Fruit fly (Drosophila melanogaster) whole organism, embryonic: ENCODE data around the gene c12.1.
A peak's percentile ranks its signal among the peaks of the same experiment; 100 is the strongest.

ENCODE experiments used
- CG11695 ChIP-seq: fragments of 200-800 bp; sonication (Bioruptor generic); IDR thresholded peaks from 3 replicates; pipeline ENCODE4 v1.3.6; 2022; ENCODE audit warnings: missing biosample characterization, missing genetic modification characterization
- CG11696 ChIP-seq: fragments of 200-800 bp; sonication (Bioruptor generic); IDR thresholded peaks from 2 replicates; pipeline ENCODE4 v1.3.6; 2022; ENCODE audit warnings: missing biosample characterization, missing genetic modification characterization
- CG12769 ChIP-seq: fragments of 200-800 bp; sonication (Bioruptor generic); optimal IDR thresholded peaks from 2 replicates; lab custom pipeline; 2019; ENCODE audit warnings: missing biosample characterization, mild to moderate bottlenecking, missing genetic modification characterization, moderate library complexity
- CG12942 ChIP-seq: fragments of 200-800 bp; sonication (Bioruptor generic); optimal IDR thresholded peaks from 3 replicates; lab custom pipeline; 2016; ENCODE audit warnings: missing biosample characterization, missing genetic modification characterization
- CG17612 ChIP-seq: fragments of 200-800 bp; sonication (Bioruptor generic); IDR thresholded peaks from 2 replicates; pipeline ENCODE4 v1.3.6; 2022; ENCODE audit warnings: missing biosample characterization, missing genetic modification characterization
- CG1792 ChIP-seq: fragments of 200-800 bp; sonication (Bioruptor generic); optimal IDR thresholded peaks from 2 replicates; lab custom pipeline; 2016; ENCODE audit warnings: missing biosample characterization, missing genetic modification characterization
- CG1832 ChIP-seq: fragments of 200-800 bp; sonication (Bioruptor generic); optimal IDR thresholded peaks from 2 replicates; lab custom pipeline; 2017; ENCODE audit warnings: missing biosample characterization, mild to moderate bottlenecking, missing genetic modification characterization, inconsistent platforms
- CG2129 ChIP-seq: fragments of 200-800 bp; sonication (Bioruptor generic); IDR thresholded peaks from 2 replicates; pipeline ENCODE4 v1.3.6; 2022; ENCODE audit warnings: missing biosample characterization, missing genetic modification characterization; ENCODE audit not compliant: partially characterized antibody
- CG30020 ChIP-seq: fragments of 200-800 bp; optimal IDR thresholded peaks from 2 replicates; lab custom pipeline; 2019; ENCODE audit warnings: missing biosample characterization, mild to moderate bottlenecking, missing genetic modification characterization, moderate library complexity
- CG32532 ChIP-seq: fragments of 200-800 bp; sonication (Bioruptor generic); IDR thresholded peaks from 2 replicates; pipeline ENCODE4 v1.3.6; 2022; ENCODE audit warnings: missing biosample characterization, missing genetic modification characterization
- CG5180 ChIP-seq: fragments of 200-800 bp; sonication (Bioruptor generic); optimal IDR thresholded peaks from 3 replicates; lab custom pipeline; 2017; ENCODE audit warnings: missing biosample characterization, missing genetic modification characterization, mild to moderate bottlenecking, moderate library complexity, missing genetic modification reagents
- CG7372 ChIP-seq: fragments of 200-800 bp; sonication (Bioruptor generic); IDR thresholded peaks from 2 replicates; pipeline ENCODE4 v1.3.6; 2022; ENCODE audit warnings: missing biosample characterization, missing genetic modification characterization
- CG7839 ChIP-seq: fragments of 200-800 bp; sonication (Bioruptor generic); optimal IDR thresholded peaks from 3 replicates; lab custom pipeline; 2018; ENCODE audit warnings: missing biosample characterization, mild to moderate bottlenecking, missing genetic modification characterization, moderate library complexity
- CG7963 ChIP-seq: fragments of 200-800 bp; sonication (Bioruptor generic); IDR thresholded peaks from 3 replicates; pipeline ENCODE4 v1.3.6; 2022; ENCODE audit warnings: missing biosample characterization, missing genetic modification characterization; ENCODE audit not compliant: partially characterized antibody
- CG8388 ChIP-seq: fragments of 200-800 bp; sonication (Bioruptor generic); optimal IDR thresholded peaks from 2 replicates; lab custom pipeline; 2019; ENCODE audit warnings: missing biosample characterization, mild to moderate bottlenecking, missing genetic modification characterization, moderate library complexity
- Chrac-16 ChIP-seq: fragments of 200-800 bp; sonication (Bioruptor generic); optimal IDR thresholded peaks from 3 replicates; lab custom pipeline; 2016; ENCODE audit warnings: missing biosample characterization, missing genetic modification characterization
- Dfd ChIP-seq, 2 experiments: fragments of >200 bp; optimal IDR thresholded peaks; 2 replicates each; lab custom pipeline; 2017; ENCODE audit warnings: missing biosample characterization in 2 of 2, missing genetic modification characterization in 2 of 2
- E2f2 ChIP-seq: fragments of 200-800 bp; sonication (Bioruptor generic); IDR thresholded peaks from 2 replicates; pipeline ENCODE4 v1.3.6; 2022; ENCODE audit warnings: missing biosample characterization, missing genetic modification characterization
- Fer3 ChIP-seq: fragments of 200-800 bp; sonication (Bioruptor generic); optimal IDR thresholded peaks from 2 replicates; lab custom pipeline; 2018; ENCODE audit warnings: missing biosample characterization, mild to moderate bottlenecking, missing genetic modification characterization, moderate library complexity
- Hey ChIP-seq: fragments of 200-800 bp; sonication (Bioruptor generic); optimal IDR thresholded peaks from 3 replicates; lab custom pipeline; 2018; ENCODE audit warnings: missing biosample characterization, mild to moderate bottlenecking, missing genetic modification characterization
- Hmx ChIP-seq: fragments of 200-800 bp; sonication (Bioruptor generic); optimal IDR thresholded peaks from 2 replicates; lab custom pipeline; 2016; ENCODE audit warnings: missing biosample characterization, missing genetic modification characterization
- Jarid2 ChIP-seq: fragments of 200-800 bp; sonication (Bioruptor generic); optimal IDR thresholded peaks from 3 replicates; lab custom pipeline; 2017; ENCODE audit warnings: mild to moderate bottlenecking, missing biosample characterization, missing genetic modification reagents, missing genetic modification characterization
- Nf-YB ChIP-seq: fragments of 200-800 bp; sonication (Bioruptor generic); optimal IDR thresholded peaks from 3 replicates; lab custom pipeline; 2019; ENCODE audit warnings: missing biosample characterization, mild to moderate bottlenecking, missing genetic modification characterization, moderate library complexity
- Sry-β ChIP-seq: fragments of 200-800 bp; sonication (Bioruptor generic); optimal IDR thresholded peaks from 2 replicates; lab custom pipeline; 2018; ENCODE audit warnings: missing biosample characterization, mild to moderate bottlenecking, missing genetic modification characterization, moderate library complexity
- Vsx1 ChIP-seq: fragments of 200-800 bp; sonication (Bioruptor generic); optimal IDR thresholded peaks from 2 replicates; lab custom pipeline; 2017; ENCODE audit warnings: missing biosample characterization, mild to moderate bottlenecking, missing genetic modification characterization, missing genetic modification reagents
- abd-A ChIP-seq: fragments of 200-800 bp; sonication (Bioruptor generic); optimal IDR thresholded peaks from 3 replicates; lab custom pipeline; 2019; ENCODE audit warnings: missing biosample characterization, mild to moderate bottlenecking, missing genetic modification characterization, moderate library complexity
- amos ChIP-seq: fragments of 200-800 bp; sonication (Bioruptor generic); IDR thresholded peaks from 2 replicates; pipeline ENCODE4 v1.3.6; 2022; ENCODE audit warnings: missing biosample characterization, missing genetic modification characterization; ENCODE audit not compliant: partially characterized antibody
- chinmo ChIP-seq: fragments of 200-800 bp; sonication (Bioruptor generic); IDR thresholded peaks from 4 replicates; pipeline ENCODE4 v1.3.6; 2022; ENCODE audit warnings: missing biosample characterization, missing genetic modification characterization; ENCODE audit not compliant: partially characterized antibody
- dati ChIP-seq: fragments of 200-800 bp; sonication (Bioruptor generic); IDR thresholded peaks from 2 replicates; pipeline ENCODE4 v1.3.6; 2022; ENCODE audit warnings: missing biosample characterization, missing genetic modification characterization
- dimm ChIP-seq: fragments of 200-800 bp; sonication (Bioruptor generic); IDR thresholded peaks from 2 replicates; pipeline ENCODE4 v1.3.6; 2022; ENCODE audit warnings: missing biosample characterization, missing genetic modification characterization
- disco-r ChIP-seq: fragments of 200-800 bp; sonication (Bioruptor generic); optimal IDR thresholded peaks from 2 replicates; lab custom pipeline; 2016; ENCODE audit warnings: missing biosample characterization, missing genetic modification characterization
- dmrt11E ChIP-seq: fragments of 200-800 bp; sonication (Bioruptor generic); optimal IDR thresholded peaks from 3 replicates; lab custom pipeline; 2018; ENCODE audit warnings: missing biosample characterization, mild to moderate bottlenecking, missing genetic modification characterization, moderate library complexity
- fd3F ChIP-seq: fragments of 200-800 bp; sonication (Bioruptor generic); optimal IDR thresholded peaks from 2 replicates; lab custom pipeline; 2018; ENCODE audit warnings: missing biosample characterization, mild to moderate bottlenecking, missing genetic modification characterization, moderate library complexity
- gfzf ChIP-seq: fragments of 200-800 bp; sonication (Bioruptor generic); optimal IDR thresholded peaks from 2 replicates; lab custom pipeline; 2016; ENCODE audit warnings: missing biosample characterization, mild to moderate bottlenecking, missing genetic modification characterization, moderate library complexity
- gsb-n ChIP-seq: fragments of 200-800 bp; sonication (Bioruptor generic); optimal IDR thresholded peaks from 3 replicates; lab custom pipeline; 2018; ENCODE audit warnings: missing biosample characterization, mild to moderate bottlenecking, missing genetic modification characterization
- ind ChIP-seq: fragments of 200-800 bp; sonication (Bioruptor generic); optimal IDR thresholded peaks from 3 replicates; lab custom pipeline; 2016; ENCODE audit warnings: missing biosample characterization, missing genetic modification characterization
- ken ChIP-seq: fragments of 200-800 bp; sonication (Bioruptor generic); IDR thresholded peaks from 3 replicates; pipeline ENCODE4 v1.3.6; 2022; ENCODE audit warnings: missing biosample characterization, missing genetic modification characterization
- psq ChIP-seq: fragments of 200-800 bp; sonication (Bioruptor generic); optimal IDR thresholded peaks from 2 replicates; lab custom pipeline; 2017; ENCODE audit warnings: missing biosample characterization, missing genetic modification characterization
- ro ChIP-seq: fragments of 200-800 bp; sonication (Bioruptor generic); IDR thresholded peaks from 2 replicates; pipeline ENCODE4 v1.3.6; 2022; ENCODE audit warnings: missing biosample characterization, missing genetic modification characterization
- run ChIP-seq: fragments of 200-800 bp; sonication (Bioruptor generic); optimal IDR thresholded peaks from 3 replicates; lab custom pipeline; 2018; ENCODE audit warnings: missing biosample characterization, mild to moderate bottlenecking, missing genetic modification characterization
- sc ChIP-seq, 3 experiments: fragments of >200 bp in 2 of 3; fragments of 200-800 bp in 1 of 3; sonication (Bioruptor generic) in 1 of 3; optimal IDR thresholded peaks; 2 replicates in 2 of 3; 3 replicates in 1 of 3; lab custom pipeline; 2017; ENCODE audit warnings: mild to moderate bottlenecking in 1 of 3, missing biosample characterization in 1 of 3, missing genetic modification characterization in 1 of 3, missing genetic modification reagents in 1 of 3
- schlank ChIP-seq: fragments of 200-800 bp; sonication (Bioruptor generic); optimal IDR thresholded peaks from 2 replicates; lab custom pipeline; 2018; ENCODE audit warnings: missing biosample characterization, mild to moderate bottlenecking, missing genetic modification characterization
- ssp ChIP-seq: fragments of 200-800 bp; sonication (Bioruptor generic); IDR thresholded peaks from 2 replicates; pipeline ENCODE4 v1.3.6; 2022; ENCODE audit warnings: missing biosample characterization, missing genetic modification characterization
- trem ChIP-seq: fragments of 200-800 bp; optimal IDR thresholded peaks from 3 replicates; lab custom pipeline; 2019; ENCODE audit warnings: missing biosample characterization, mild to moderate bottlenecking, missing genetic modification characterization, moderate library complexity
- trh ChIP-seq: fragments of 200-800 bp; sonication (Bioruptor generic); optimal IDR thresholded peaks from 2 replicates; lab custom pipeline; 2016; ENCODE audit warnings: missing biosample characterization, missing genetic modification characterization
- twi ChIP-seq: fragments of 200-800 bp; optimal IDR thresholded peaks from 2 replicates; lab custom pipeline; 2019; ENCODE audit warnings: missing biosample characterization, mild to moderate bottlenecking, missing genetic modification characterization, moderate library complexity
- unpg ChIP-seq: fragments of 200-800 bp; sonication (Bioruptor generic); optimal IDR thresholded peaks from 3 replicates; lab custom pipeline; 2018; ENCODE audit warnings: missing biosample characterization, mild to moderate bottlenecking, missing genetic modification characterization, moderate library complexity

Gene c12.1

DNA sequence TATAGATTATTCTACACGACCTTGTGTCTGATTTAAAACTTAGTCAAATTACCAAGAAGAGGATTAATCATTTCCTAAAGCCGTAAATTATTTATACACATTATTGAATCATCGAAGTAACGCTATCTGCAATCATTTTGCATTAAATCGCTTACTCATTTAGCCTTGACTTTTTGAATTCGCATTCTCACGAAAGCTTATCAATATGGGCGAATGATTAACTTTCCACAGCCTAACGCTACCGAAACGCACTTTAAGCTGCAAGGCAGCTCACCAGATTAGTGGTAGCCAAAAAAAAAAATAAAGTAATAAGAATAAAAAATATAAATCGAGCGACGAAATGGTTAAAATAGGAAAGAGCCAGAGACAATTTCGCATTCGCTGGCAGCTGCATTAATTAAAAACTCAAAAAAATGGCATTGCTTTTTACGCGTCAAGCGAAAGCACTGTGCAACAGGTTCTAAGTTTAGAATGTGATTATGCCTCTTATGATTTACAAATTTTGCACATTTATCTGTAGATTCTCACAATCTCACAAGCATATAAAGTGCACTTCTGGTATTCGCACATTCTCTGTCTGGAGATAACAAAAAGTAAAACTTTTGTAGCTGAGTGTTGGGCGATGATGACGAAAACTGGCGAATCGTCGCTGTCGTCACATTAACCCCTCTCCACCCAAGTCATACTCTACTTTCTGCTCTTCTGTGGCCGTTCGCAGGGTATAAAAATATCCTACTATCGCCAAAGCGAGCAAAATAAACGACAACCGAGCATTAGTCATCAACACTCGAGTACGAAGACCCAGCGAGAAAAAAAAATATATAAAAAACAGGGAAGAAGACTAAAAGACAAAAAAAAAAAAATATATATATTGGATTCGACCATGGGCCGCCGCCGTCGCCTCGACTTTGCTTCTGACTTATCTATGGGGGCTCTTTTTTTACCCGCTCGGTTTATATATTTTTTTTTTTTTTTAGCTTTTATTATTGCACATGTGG is 24.8 kb upstream of the c12.1 start (continued):
- TF ChIP-seq CG17612 (GFP tag; lab: Robert Waterston, UW) (peak; percentile 63), sc (optimal IDR thresholded peaks at IDR 0.05; lab: Kevin White, UChicago) (no peak), sc (GFP tag; optimal IDR thresholded peaks at IDR 0.05; lab: Kevin White, UChicago) (no peak), Nf-YB (GFP tag; lab: Kevin White, UChicago) (no peak), amos (no peak), CG32532 (GFP tag; lab: Robert Waterston, UW) (peak; percentile 92), ind (peak; percentile 78), CG7372 (GFP tag; lab: Robert Waterston, UW) (peak; percentile 62; the same call in 1 of the 2 replicates), CG7839 (tag; lab: Kevin White, UChicago) (peak; percentile 80), ken (peak; percentile 48; the same call in 1 of the 3 replicates), CG5180 (no peak), schlank (peak; percentile 67), gsb-n (no peak), CG11695 (GFP tag; lab: Robert Waterston, UW) (peak; percentile 41; the same call in 1 of the 3 replicates), Fer3 (tag; lab: Kevin White, UChicago) (peak; percentile 76), CG30020 (tag; lab: Kevin White, UChicago) (no peak), Dfd (GFP tag; optimal IDR thresholded peaks at IDR 0.05; lab: Kevin White, UChicago) (no peak), dmrt11E (no peak), CG2129 (GFP tag; lab: Robert Waterston, UW) (no peak), dimm (0 out of 2 replicates have a peak, but pooled peaks have one; percentile 26), Hmx (GFP tag; lab: Kevin White, UChicago) (peak; percentile 31), dati (no peak), CG1792 (GFP tag; lab: Kevin White, UChicago) (peak; percentile 41), psq (GFP tag; lab: Kevin White, UChicago) (no peak), twi (tag; lab: Kevin White, UChicago) (no peak), ssp (peak; percentile 53), unpg (GFP tag; lab: Kevin White, UChicago) (peak; percentile 73), Sry-β (GFP tag; lab: Kevin White, UChicago) (no peak), fd3F (GFP tag; lab: Kevin White, UChicago) (peak; percentile 71), CG12769 (tag; lab: Kevin White, UChicago) (peak; percentile 89), CG7963 (GFP tag; lab: Robert Waterston, UW) (no peak), CG11696 (GFP tag; lab: Robert Waterston, UW) (peak; percentile 37; the same call in 1 of the 2 replicates), E2f2 (GFP tag; lab: Robert Waterston, UW) (peak; percentile 38), CG1832 (no peak), run (tag; lab: Kevin White, UChicago) (no peak), Jarid2 (GFP tag; lab: Kevin White, UChicago) (peak; percentile 36), gfzf (no peak), abd-A (tag; lab: Kevin White, UChicago) (no peak), trem (no peak), trh (GFP tag; lab: Kevin White, UChicago) (no peak), disco-r (GFP tag; lab: Kevin White, UChicago) (peak; percentile 32), chinmo (GFP tag; lab: Robert Waterston, UW) (peak; percentile 59; the same call in 2 of the 4 replicates), CG12942 (peak; percentile 44), CG8388 (no peak), Chrac-16 (GFP tag; lab: Kevin White, UChicago) (peak; percentile 45), Vsx1 (GFP tag; lab: Kevin White, UChicago) (no peak), ro (GFP tag; lab: Robert Waterston, UW) (no peak), Hey (no peak)
